Worm (Caenorhabditis elegans): ENCODE results near the gene C31H2.3.

- no peak for TF ChIP-seq pha-4 (tag; optimal IDR thresholded peaks at IDR 0.05)
- TF ChIP-seq nhr-11 (tag; optimal IDR thresholded peaks at IDR 0.05) = no peak
- TF ChIP-seq elt-2 (tag; optimal IDR thresholded peaks at IDR 0.05) = no peak
- TF ChIP-seq ztf-11 (tag; optimal IDR thresholded peaks at IDR 0.05) = no peak
These were observed 6.3 kb downstream of the C31H2.3 start, which contains the start of gene C31H2.14 for ce11 chrX:5147918-5148317.
